Fruit fly (Drosophila melanogaster): ENCODE results near the gene Gss1.
A peak's percentile ranks its signal among the peaks of the same experiment; 100 is the strongest.
"Not testable (repeated sequence)": the region's sequence is repeated elsewhere in the genome, so short reads cannot be mapped to it uniquely, and the experiment has no call there.

Gene Gss1

dm6 chrX:17887877-17888276 is 1.5 kb upstream of the Gss1 start, which contains the start of gene CG6788:
Gene CG6788, plus strand, starts transcription at chrX:17888177.
- TF ChIP-seq CG8478 (optimal IDR thresholded peaks at IDR 0.05) (no peak), CTCF (optimal IDR thresholded peaks at IDR 0.05) (no peak)

- TF ChIP-seq CG8478, CTCF (optimal IDR thresholded peaks at IDR 0.05): not testable (repeated sequence)
Observed at dm6 chrX:17899402-17899801, 10.1 kb downstream of the Gss1 start, which contains the start of gene Gss2. Gene Gss2, plus strand, starts transcription at chrX:17899702.

DNA sequence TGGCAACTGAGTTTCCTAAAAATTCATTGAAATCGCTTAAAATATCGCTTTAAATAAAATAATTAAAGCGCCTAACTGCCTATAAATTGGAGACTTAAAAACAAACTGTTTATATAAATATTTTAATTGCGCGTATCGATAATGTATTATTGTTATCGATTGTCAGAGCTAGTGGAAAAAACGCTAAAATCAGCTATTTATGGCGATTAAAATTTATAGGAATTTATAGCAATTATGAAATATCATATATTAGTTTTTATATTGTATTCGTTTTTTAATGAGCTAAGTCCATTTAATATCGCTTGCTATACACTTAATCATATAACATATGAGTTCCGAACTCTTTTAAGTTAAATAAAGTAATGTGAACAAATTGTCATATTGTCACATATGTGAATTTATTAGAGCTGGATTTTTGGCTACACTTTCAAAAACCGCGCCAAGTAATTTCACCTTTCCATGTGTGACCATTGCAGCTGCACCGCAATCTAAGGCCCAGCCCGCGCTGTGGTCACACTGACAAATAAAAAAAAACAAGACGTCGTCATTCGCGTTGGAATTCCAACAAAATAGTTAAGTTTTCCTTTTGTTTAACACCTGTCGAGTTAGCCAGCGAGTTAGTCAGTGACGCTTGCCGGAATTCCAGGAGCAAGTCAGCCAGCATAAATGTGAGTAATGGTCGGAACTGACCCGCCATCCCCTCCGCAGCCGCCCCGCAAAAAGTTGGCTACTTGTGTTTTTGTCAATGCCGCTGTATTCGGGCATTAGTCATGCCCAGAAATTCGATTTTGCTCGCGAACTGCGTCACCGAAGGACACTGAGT is 18.0 kb downstream of the Gss1 start, which contains the start of the genes CG7772 and Vps4:
Gene CG7772 (minus strand): TSS at position 78 of the 823 bp plus-strand sequence.
Gene Vps4 (plus strand): TSS at position 509 of the 823 bp plus-strand sequence.
- no peak for TF ChIP-seq CG8478 (optimal IDR thresholded peaks at IDR 0.05)
- TF ChIP-seq CTCF (optimal IDR thresholded peaks at IDR 0.05): no peak

DNA sequence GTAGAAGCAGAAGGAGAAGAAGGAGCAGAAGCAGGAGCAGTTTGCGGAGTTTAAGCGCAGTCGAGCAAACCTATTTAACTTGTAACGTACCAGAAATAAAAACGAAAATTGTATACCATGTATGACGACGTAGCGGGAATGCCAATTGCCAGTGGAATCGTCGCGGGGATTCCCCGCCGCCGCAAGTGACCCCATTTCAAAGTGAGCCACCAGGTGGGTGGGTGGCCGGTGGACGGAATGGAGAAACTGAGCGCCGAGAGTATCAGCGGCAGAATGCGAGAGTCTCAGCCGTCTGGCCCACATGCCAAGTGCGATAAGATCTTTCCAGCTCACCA is 21.2 kb downstream of the Gss1 start:
- TF ChIP-seq CTCF (optimal IDR thresholded peaks at IDR 0.05): no peak
- no peak for TF ChIP-seq CG8478 (optimal IDR thresholded peaks at IDR 0.05)

- TF ChIP-seq CG8478 (optimal IDR thresholded peaks at IDR 0.05) (no peak), CTCF (optimal IDR thresholded peaks at IDR 0.05) (no peak)
Observed at dm6 chrX:17910941-17911703, 21.8 kb downstream of the Gss1 start, which contains the start of gene CG6847. Gene CG6847, plus strand, starts transcription at chrX:17911462.

DNA sequence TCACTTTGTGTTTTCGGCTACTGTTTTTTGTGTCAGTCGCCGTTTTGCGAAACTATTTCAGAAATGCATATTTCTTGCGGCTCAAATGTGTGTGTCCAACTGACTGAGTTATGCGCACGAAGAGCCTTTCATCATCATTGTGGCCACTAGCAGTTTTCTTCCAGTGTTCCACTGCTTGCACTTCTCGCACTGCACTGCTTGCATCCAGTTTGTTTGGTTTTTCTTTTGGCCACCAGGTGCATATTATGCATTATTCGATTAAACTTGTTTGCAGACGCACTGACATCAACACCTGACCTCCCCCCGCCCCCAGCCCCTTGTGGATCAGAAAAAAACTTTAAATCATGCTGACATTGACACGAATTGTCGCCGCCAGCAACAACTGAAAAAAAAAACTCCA is 23.2 kb downstream of the Gss1 start:
- TF ChIP-seq CG8478 (optimal IDR thresholded peaks at IDR 0.05): no peak
- TF ChIP-seq CTCF (optimal IDR thresholded peaks at IDR 0.05): peak; percentile 43 to 58

dm6 chrX:17914508-17914907 is 25.2 kb downstream of the Gss1 start:
- no peak for TF ChIP-seq CTCF (optimal IDR thresholded peaks at IDR 0.05)
- TF ChIP-seq CG8478 (optimal IDR thresholded peaks at IDR 0.05): no peak

dm6 chrX:17915929-17916328 is 26.6 kb downstream of the Gss1 start:
- no peak for TF ChIP-seq CTCF (optimal IDR thresholded peaks at IDR 0.05)
- no peak for TF ChIP-seq CG8478 (optimal IDR thresholded peaks at IDR 0.05)

DNA sequence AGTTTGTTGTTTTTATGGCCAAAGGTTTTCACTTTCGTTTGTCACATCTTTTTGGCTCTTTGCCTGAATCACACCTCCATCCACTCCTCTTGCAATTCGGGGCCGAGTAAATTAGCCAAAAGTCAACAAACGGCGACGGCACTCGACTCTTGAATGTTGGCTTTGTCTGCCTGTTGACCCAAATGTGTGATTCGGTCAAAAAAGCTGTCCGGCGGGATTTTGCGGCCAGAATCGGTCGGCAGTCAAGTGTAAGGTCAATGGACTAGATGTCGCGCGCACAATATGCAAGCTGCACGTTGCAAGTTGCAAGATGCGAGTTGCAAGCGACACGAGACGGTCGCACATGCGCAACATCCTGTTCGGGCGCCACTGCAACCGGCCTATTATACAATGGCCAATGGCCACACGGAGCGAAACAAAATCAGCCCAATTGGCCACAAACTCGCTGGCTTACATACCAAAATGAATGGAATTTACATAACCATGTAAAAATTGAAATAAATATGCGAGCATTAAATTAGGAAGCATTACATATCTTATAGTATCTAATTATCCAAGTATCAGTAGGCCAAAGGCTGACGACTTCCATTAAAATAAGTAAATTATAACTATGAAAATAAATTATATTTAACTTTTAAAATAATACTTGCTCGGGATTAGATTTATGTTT is 28.4 kb downstream of the Gss1 start:
- TF ChIP-seq CTCF (optimal IDR thresholded peaks at IDR 0.05) (no peak), CG8478 (optimal IDR thresholded peaks at IDR 0.05) (no peak)

dm6 chrX:17924034-17924433 is 34.7 kb downstream of the Gss1 start:
- TF ChIP-seq CG8478 (optimal IDR thresholded peaks at IDR 0.05) (no peak), CTCF (optimal IDR thresholded peaks at IDR 0.05) (no peak)

DNA sequence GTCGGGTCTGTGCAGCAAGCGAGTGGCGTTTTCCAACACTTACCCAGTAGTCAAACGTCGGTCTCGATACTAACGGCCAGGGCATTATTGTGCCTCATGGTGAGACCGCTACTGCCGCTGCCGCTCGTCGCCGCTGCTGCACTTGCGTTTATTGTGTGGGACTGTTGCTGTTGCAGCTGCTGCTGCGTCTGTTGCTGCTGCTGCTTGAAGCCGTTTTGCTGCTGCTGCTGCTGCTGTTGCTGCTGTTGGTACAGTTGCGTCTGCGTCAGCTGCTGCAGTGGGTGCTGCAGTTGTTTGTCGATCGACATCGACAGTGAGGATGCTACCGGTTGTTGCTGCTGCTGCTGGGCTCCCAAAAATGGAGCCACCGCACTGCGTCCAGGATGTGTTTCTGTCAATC is 51.3 kb downstream of the Gss1 start:
- TF ChIP-seq CTCF (optimal IDR thresholded peaks at IDR 0.05) (no peak), CG8478 (optimal IDR thresholded peaks at IDR 0.05) (no peak)

Data from S2 (cell line).